Worm (Caenorhabditis elegans) whole organism, early embryonic: ENCODE results near the gene fcho-1.

Experiments
- B0310.2 ChIP-seq: sonication (generic microtip); optimal IDR thresholded peaks from 2 replicates; lab custom pipeline; 2016; ENCODE audit warnings: mild to moderate bottlenecking, missing genetic modification characterization, missing compliant biosample characterization
- F13C5.2 ChIP-seq: sonication (generic microtip); optimal IDR thresholded peaks from 2 replicates; lab custom pipeline; 2017; ENCODE audit warnings: mild to moderate bottlenecking, missing genetic modification characterization, inconsistent platforms, missing compliant biosample characterization
- aly-1 ChIP-seq: sonication (generic microtip); optimal IDR thresholded peaks from 2 replicates; lab custom pipeline; 2016; ENCODE audit warnings: missing genetic modification characterization, missing compliant biosample characterization
- ama-1 ChIP-seq: fragments of 150-350 bp; optimal IDR thresholded peaks from 2 replicates; lab custom pipeline; 2014
- ceh-36 ChIP-seq: sonication (generic microtip); optimal IDR thresholded peaks from 2 replicates; lab custom pipeline; 2016; ENCODE audit warnings: missing genetic modification characterization, inconsistent platforms, missing compliant biosample characterization
- ets-7 ChIP-seq: sonication (generic microtip); optimal IDR thresholded peaks from 2 replicates; lab custom pipeline; 2016; ENCODE audit warnings: missing genotype, missing genetic modification characterization, missing compliant biosample characterization
- flt-1 ChIP-seq: fragments of 200-800 bp; sonication (Bioruptor generic); IDR thresholded peaks from 2 replicates; pipeline ENCODE4 v1.3.6; 2022; ENCODE audit warnings: missing genetic modification characterization, missing compliant biosample characterization
- hmbx-1 ChIP-seq: sonication (generic microtip); optimal IDR thresholded peaks from 2 replicates; lab custom pipeline; 2016; ENCODE audit warnings: mild to moderate bottlenecking, missing genetic modification characterization, missing compliant biosample characterization
- hmg-4 ChIP-seq: fragments of 200-800 bp; sonication (Bioruptor generic); optimal IDR thresholded peaks from 2 replicates; lab custom pipeline; 2018; ENCODE audit warnings: mild to moderate bottlenecking, missing genetic modification characterization, missing compliant biosample characterization
- scrt-1 ChIP-seq: fragments of 200-800 bp; sonication (Bioruptor generic); IDR thresholded peaks from 2 replicates; pipeline ENCODE4 v1.3.6; 2022; ENCODE audit warnings: missing genetic modification characterization, missing compliant biosample characterization
- sea-1 ChIP-seq: fragments of 200-800 bp; sonication (Bioruptor generic); conservative IDR thresholded peaks from 2 replicates; pipeline ENCODE4 v1.3.6; 2022; ENCODE audit warnings: missing genetic modification characterization, missing compliant biosample characterization
- tbx-11 ChIP-seq: fragments of 200-800 bp; sonication (Bioruptor generic); IDR thresholded peaks from 2 replicates; pipeline ENCODE4 v1.3.6; 2022; ENCODE audit warnings: missing genetic modification characterization, missing compliant biosample characterization

DNA sequence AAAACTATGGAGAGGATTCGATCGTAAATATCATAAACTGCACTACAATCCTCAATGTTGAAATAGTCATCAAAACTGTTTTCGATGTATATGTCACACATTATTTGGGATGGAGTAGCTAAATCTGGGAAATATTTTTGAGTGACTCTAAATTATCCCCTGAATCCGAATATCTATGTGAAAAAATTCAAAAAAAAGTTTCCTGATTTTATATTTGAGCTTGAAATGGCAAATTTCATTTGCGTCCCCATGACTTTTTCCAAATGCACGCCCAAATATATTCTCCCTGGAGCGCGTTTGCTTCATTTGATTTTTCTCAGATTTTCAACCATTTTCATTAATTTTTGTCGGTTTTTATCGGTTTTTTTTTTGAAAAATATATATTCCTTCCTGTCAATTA lies 17.2 kb upstream of the fcho-1 start, which contains the start of gene srz-64:
- TF ChIP-seq ama-1 (lab: Kevin White, UChicago) (no peak), ets-7 (tag; lab: Kevin White, UChicago) (no peak), F13C5.2 (no peak), tbx-11 (GFP tag; lab: Robert Waterston, UW) (no peak), flt-1 (GFP tag; lab: Robert Waterston, UW) (no peak), scrt-1 (GFP tag; lab: Robert Waterston, UW) (no peak), aly-1 (tag; lab: Kevin White, UChicago) (no peak), sea-1 (no peak), ceh-36 (tag; lab: Kevin White, UChicago) (no peak), hmg-4 (GFP tag; lab: Kevin White, UChicago) (no peak), B0310.2 (tag; lab: Kevin White, UChicago) (no peak), hmbx-1 (no peak)
